Worm (Caenorhabditis elegans): ENCODE data around the gene htp-2.

ce11 chrIV:6383970-6384369, 35.4 kb upstream of the htp-2 start, which contains the start of gene shl-1:
- no peak for TF ChIP-seq him-1 (tag; optimal IDR thresholded peaks at IDR 0.05)
- TF ChIP-seq W03F9.2 (tag; optimal IDR thresholded peaks at IDR 0.05) = no peak
